Fruit fly (Drosophila melanogaster) ovary, adult (tissue): Measurements from ENCODE around the gene CG6972.

Source experiments
- CG17801 ChIP-seq: fragments of 200-800 bp; optimal IDR thresholded peaks from 2 replicates; lab custom pipeline; 2019; ENCODE audit warnings: missing biosample characterization, mild to moderate bottlenecking, missing genetic modification characterization, moderate library complexity; ENCODE audit not compliant: partially characterized antibody

Gene CG6972

DNA sequence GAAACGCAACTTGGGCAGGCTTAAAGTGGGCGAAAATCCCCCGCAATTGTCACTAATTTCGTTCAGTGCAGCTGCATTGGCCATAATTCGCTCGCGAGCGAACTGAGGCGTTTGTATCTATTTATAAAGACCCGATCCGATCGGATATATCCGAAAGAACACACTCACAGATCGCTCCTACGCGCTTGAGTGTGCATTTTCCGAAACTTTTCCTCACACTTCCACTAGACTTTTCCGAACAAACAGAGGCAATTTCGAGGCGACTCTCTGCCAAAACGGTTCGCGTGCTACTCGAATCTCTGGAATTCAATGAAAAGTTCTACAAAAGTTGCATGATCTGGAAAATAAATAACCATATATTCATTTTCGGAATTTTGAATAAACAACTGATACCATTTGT, at the start of gene CG6972, which contains the start of gene CCAP:
Gene CG6972 (plus strand): TSS at position 215 of the 400 bp plus-strand sequence.
Gene CCAP (minus strand): TSS at position 292 of the 400 bp plus-strand sequence.
- TF ChIP-seq CG17801 (GFP tag; lab: Kevin White, UChicago) = no peak

DNA sequence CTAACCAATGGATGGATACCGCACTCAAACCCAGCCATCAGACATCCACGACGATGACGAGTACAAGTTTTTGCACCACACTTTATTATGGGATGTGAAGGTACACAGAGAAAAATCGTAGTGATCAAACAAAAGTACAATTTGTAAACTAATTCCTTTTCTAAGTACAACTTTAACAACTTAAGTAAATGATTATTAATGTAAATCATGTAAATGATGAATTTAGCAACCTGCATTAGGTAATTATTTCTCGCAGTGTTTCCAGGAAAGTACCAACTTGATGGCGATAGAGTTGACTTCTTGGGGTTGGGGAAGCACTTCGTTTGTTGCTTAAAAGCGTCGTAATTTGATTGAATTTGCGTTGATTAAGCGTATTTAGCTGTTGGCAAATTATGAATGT, 38.7 kb upstream of the CG6972 start:
- no peak for TF ChIP-seq CG17801 (GFP tag; lab: Kevin White, UChicago)

DNA sequence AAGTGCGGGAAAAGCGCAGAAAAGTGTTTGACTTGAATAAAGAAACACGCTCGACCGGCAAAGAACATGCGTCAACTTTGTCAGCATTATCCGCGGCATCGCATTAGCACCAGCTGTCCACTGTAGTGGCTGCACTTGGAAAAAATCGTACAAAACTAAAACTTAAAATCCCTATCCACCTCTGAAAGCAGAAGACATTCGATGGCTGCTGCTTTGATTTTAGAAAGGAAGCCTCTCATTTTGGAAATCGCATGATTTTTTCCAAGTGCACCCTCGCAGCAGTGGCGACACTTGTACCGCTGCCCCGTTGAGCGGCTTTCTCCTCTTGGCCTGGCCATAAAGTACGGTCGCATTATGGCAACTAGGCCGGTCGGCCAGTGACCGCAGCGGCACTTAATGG, 37.5 kb upstream of the CG6972 start:
- no peak for TF ChIP-seq CG17801 (GFP tag; lab: Kevin White, UChicago)

DNA sequence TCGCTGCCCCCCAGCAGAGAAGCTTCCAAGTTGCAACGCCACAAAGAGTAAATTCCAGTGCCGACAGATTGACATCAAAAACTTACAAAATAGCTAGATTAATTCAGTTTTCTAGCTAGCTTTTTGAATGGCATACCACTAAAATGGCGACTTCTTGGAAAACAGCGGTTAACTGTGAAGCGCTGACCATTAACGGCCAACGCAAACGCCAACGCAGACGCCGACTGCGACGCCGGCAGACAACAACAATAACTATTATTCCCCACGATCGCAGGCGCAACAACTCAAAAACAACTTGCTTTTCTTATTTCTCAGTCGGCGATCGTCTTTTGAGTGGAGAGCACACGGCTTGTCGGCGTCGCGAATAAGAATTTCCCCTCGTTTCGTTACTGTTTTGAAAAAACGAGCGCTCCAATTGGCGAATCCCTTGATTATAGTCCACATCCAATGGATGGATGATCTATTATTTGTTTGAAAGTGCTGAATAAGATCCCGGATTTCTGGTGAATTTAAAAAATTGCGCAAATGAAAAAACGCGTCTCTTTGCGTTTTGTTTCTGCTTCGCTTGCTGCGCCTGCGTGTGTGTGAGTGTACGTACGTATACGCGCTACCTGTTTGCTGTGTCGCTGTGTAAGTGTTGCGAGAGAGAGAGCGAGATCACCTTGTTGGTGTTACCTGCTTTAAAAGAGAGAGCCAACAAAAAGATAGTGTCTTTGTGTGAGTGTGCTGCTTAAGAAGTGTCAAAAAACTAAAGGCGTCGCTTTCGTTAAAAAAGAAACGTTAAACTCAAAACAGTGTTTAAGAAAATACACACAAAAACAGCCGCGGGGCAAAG, 35.1 kb upstream of the CG6972 start:
- TF ChIP-seq CG17801 (GFP tag; lab: Kevin White, UChicago) = peak; percentile 49

DNA sequence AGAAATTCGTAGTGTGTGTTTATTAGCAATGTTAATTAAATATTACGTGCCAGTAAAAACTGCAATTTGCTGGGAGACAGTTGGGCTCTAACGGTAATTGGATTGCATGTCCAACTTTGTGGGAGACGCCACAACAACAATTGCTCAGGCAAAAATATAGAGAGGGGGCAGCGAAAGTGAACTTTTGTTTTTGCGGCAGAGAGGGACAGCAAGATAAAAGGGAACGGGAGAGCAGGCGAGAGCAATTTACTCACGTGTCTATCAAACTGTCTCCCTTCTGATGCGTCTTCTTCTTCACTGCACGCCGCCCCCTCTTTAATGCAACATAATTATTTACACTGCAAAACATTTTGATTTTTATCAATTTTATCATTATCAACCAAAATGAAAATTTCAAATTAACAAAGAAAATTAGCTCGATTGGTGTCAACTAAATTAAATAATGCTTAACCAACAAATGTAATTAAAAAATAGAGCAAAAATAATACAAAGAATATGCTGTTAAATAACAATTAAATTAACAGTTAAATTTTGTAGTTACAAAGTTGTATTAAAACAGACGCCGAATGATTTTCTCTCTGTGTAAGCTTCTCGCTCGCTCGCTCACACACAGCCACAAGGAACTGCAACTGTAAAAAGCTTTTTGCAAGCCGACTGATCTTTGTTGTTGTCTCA, 34.4 kb upstream of the CG6972 start:
- TF ChIP-seq CG17801 (GFP tag; lab: Kevin White, UChicago) = peak; percentile 91

DNA sequence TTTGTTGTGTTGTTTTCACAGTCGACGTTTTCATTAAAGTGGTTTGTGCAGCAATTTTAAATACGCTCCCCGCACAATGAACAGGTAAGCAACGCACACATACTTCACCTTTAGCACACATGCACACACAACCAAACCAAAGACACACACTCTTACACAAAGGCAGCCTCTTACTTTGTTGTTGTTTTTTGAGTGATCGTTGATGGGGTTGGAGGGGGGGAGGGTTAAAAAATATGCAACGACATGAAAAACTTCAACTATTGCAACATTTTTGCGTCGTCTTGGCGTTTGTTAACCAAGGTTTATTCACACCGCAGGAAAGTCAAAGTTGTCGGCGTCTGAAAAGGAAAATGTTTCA, 33.9 kb upstream of the CG6972 start:
- TF ChIP-seq CG17801 (GFP tag; lab: Kevin White, UChicago) = no peak

DNA sequence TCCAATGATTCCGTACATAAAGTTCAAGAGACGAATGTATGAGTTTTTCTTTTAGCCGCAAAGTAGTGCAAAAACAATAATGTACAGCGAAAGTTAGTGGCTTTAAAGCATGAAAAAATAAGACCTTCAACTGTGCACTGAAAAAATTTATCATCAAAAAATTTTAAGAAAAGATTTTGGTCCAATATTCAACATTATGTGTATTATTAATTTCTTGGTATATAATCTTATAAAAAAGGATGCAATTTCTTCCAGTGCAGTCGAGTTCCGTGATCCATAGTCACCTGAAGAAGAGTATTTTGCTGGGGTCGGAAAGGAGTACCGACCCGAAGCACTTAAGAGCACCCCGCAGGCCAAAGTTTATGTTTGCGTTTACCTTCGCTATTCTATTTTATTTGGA, 33.2 kb upstream of the CG6972 start:
- no peak for TF ChIP-seq CG17801 (GFP tag; lab: Kevin White, UChicago)

DNA sequence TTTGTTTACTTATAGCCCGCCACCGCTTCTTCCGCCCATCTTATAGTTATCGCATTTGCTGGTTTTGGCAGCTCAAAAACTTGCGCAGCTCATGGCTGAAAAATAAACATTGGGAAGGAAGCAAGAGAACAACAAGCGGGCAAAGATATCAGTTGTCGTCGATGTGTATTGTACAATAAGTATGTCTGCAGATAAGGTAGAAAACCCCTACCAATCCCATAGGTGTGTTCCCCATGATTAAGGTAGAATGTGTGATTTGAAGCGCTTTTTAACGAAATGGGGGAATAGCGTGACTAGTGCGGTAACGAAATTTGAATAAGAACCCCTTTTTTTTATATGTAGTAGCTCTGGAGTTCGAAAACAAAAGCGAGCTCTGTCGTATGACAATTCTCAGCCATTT, 32.7 kb upstream of the CG6972 start:
- TF ChIP-seq CG17801 (GFP tag; lab: Kevin White, UChicago) = no peak

DNA sequence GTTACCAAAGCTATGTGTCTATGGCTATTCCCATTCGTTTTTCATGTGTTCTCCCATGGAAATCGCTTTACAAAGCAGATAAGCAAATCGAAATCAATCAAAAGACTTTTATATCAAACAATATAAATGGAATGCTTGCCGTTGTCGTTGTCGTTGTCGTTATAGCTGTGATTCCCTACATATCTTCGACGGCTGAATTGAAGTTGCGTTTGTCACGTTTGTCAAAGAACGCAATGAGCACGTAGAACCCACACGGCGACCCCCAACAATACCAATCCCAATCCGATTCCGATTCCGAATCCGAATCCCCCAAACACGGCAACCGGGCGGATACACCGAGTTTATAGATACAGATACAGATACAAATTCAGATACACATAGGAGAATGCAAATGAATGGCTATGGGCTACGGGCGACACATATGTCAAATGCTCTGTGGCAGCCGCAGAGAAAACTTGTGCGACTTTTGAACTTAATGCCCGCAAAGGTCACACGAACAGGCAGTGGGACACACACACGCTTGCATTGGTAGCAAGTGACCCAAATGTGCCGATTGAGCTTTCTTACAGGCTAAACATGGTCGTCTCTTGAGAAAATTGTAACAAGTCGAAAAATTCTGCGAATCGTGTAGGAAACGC, 31.9 kb upstream of the CG6972 start:
- TF ChIP-seq CG17801 (GFP tag; lab: Kevin White, UChicago) = no peak

DNA sequence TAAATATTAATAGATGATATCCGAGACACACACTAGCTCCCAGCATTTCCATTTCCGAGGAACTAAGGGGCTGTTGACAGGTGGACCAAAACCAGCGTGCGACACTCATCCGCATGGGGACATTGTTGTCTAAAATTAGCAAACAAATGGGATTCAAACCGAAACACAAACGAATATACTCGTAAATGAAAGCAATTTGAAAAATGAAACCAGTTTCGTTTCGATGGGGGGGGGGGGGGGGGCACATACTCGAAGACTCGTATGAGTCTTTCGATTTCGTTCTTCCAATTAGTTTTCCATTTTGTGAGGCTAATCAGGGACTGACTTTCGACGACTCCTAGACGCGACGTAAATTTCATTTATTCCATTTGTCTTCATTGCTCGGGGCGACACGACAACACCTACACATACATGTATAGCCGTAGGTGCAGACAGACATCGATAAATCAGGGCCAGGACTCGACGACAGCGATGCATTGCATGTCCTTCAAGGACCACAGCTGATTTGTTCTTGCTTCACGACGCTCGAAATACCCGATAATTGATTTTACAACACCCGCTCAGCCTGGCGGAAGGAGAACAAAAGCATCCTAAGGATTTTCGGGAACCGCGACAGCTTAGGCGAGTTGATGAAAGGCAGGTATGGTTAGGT, 29.0 kb upstream of the CG6972 start:
- TF ChIP-seq CG17801 (GFP tag; lab: Kevin White, UChicago) = no peak

DNA sequence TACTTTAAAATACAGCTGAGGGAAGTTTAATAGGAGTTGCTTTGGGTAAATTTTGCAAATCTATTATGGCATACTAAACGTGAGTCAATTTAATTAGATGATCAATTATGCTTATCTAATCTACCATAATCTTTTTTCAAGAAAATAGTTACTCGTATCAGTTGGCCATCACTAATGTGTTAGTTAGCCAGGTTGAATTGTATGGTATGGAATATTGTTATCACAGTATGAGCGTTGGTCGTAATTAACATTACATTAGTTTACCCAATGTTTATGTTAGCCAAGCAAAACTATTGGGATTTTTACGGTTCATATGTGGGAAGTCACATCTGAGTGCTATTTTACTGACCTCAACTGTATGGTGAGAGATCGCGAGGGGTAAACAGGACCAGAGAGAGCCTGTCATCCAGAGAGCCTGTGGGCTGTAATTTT, 28.3 kb upstream of the CG6972 start:
- TF ChIP-seq CG17801 (GFP tag; lab: Kevin White, UChicago) = no peak

DNA sequence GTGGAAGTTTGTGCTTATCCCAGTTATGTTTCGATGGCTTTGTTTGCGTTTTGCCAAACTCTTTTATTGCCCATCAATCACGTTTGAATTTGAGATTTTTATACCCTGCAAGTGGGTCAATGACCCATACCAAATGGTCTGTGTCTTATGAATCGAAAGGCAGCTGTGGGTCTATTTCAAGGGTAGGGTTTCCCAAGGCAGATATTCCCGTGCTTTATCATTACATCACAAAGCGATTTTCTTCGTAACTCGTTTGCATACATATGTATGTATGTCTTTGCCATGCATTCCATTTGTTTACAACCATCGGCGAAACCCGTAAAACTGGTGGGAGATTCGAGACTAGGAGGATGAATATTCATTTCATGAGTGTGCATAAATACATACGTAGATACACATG, 26.4 kb upstream of the CG6972 start:
- TF ChIP-seq CG17801 (GFP tag; lab: Kevin White, UChicago) = no peak

DNA sequence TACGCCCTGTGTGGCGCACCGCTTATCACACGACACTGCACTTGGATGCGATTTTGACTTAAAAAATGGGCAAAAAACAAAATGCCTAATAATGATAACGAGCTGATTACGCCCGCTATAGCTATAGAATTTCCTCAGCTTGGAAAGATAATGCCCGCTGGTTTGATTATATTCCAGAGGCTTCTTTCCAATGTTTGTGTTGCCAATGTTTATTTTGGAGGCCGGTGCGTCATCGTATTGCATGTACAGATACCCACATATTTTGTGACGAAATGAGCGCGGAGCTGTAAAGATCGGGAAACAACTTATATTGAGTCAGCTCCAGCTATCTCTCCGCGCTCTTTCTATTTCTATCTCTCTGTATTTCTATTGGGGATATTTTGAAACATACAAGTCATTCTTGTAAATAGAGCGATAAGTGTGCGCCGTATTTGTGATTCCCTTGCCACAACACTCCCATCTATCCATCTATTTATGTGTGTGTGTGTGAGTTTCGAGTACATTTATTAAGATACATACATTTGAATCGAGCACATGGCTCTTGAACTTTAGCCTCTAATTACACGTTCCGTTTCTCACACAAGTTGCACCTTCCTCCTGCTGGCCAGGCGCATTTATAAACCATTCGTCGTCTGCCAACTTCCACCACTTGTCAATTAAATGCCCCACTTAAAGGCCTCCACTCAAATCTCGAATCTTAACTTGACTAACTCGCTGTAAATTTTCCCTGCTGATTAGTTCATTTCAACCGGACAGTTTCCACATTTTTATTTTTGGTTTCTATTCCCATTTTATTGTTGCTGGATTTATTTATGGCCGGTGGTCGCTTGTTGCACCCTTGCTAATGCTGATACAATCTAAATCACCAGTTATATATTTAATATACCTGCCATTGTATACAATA, 17.5 kb upstream of the CG6972 start:
- no peak for TF ChIP-seq CG17801 (GFP tag; lab: Kevin White, UChicago)

DNA sequence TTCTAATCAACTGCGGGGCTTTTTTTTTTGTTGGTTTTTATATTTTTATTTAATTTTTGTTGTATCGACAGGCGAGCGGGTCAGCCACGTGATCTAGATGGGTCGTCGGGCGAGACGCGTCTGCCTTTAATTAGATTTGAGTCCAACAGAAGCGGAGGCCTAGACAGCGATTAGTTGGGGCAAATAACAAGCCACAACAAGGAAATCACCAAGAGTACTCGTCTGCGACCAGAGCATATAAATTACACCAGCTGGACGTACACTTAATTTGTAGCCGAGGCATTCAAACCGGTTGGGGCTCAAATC, 16.9 kb upstream of the CG6972 start:
- TF ChIP-seq CG17801 (GFP tag; lab: Kevin White, UChicago) = no peak
